Fruit fly (Drosophila melanogaster) whole organism, embryonic: ENCODE measurements around the gene RhoGAP19D.

Source experiments
- Atf-2 ChIP-seq: fragments of 200-800 bp; sonication (Bioruptor generic); optimal IDR thresholded peaks from 2 replicates; lab custom pipeline; 2016; ENCODE audit warnings: missing biosample characterization, missing genetic modification characterization
- Awh ChIP-seq: fragments of 200-800 bp; sonication (Bioruptor generic); IDR thresholded peaks from 2 replicates; pipeline ENCODE4, ENCODE4 v1.3.6; 2022; ENCODE audit warnings: missing biosample characterization, missing genetic modification characterization
- Bgb ChIP-seq: fragments of 200-800 bp; sonication (Bioruptor generic); IDR thresholded peaks from 2 replicates; pipeline ENCODE4 v1.3.6; 2022; ENCODE audit warnings: missing biosample characterization, missing genetic modification characterization; ENCODE audit not compliant: partially characterized antibody
- CG10147 ChIP-seq: fragments of 200-800 bp; sonication (Bioruptor generic); optimal IDR thresholded peaks from 2 replicates; lab custom pipeline; 2019; ENCODE audit warnings: missing biosample characterization, mild to moderate bottlenecking, missing genetic modification characterization, moderate library complexity
- CG10462 ChIP-seq: fragments of 200-800 bp; sonication (Bioruptor generic); optimal IDR thresholded peaks from 2 replicates; lab custom pipeline; 2016; ENCODE audit warnings: missing biosample characterization, missing genetic modification characterization
- CG11093 ChIP-seq: fragments of 200-800 bp; sonication (Bioruptor generic); IDR thresholded peaks from 3 replicates; pipeline ENCODE4 v1.3.6; 2022; ENCODE audit warnings: missing biosample characterization, missing genetic modification characterization
- CG1233 ChIP-seq: fragments of 200-800 bp; sonication (Bioruptor generic); optimal IDR thresholded peaks from 4 replicates; lab custom pipeline; 2018; ENCODE audit warnings: missing biosample characterization, mild to moderate bottlenecking, missing genetic modification characterization
- CG12744 ChIP-seq: fragments of 200-800 bp; sonication (Bioruptor generic); optimal IDR thresholded peaks from 2 replicates; lab custom pipeline; 2016; ENCODE audit warnings: missing biosample characterization, missing genetic modification characterization
- CG13775 ChIP-seq: fragments of 200-800 bp; sonication (Bioruptor generic); optimal IDR thresholded peaks from 3 replicates; lab custom pipeline; 2017; ENCODE audit warnings: missing biosample characterization, mild to moderate bottlenecking, missing genetic modification characterization
- CG14050 ChIP-seq: fragments of 200-800 bp; sonication (Bioruptor generic); IDR thresholded peaks from 3 replicates; pipeline ENCODE4 v1.3.6; 2022; ENCODE audit warnings: missing biosample characterization, missing genetic modification characterization
- CG14441 ChIP-seq: fragments of 200-800 bp; sonication (Bioruptor generic); IDR thresholded peaks from 2 replicates; pipeline ENCODE4 v1.3.6; 2022; ENCODE audit warnings: missing biosample characterization, missing genetic modification characterization
- CG14860 ChIP-seq: fragments of 200-800 bp; sonication (Bioruptor generic); IDR thresholded peaks from 3 replicates; pipeline ENCODE4 v1.3.6; 2022; ENCODE audit warnings: missing biosample characterization, missing genetic modification characterization; ENCODE audit not compliant: partially characterized antibody
- CG15011 ChIP-seq: fragments of 200-800 bp; sonication (Bioruptor generic); optimal IDR thresholded peaks from 3 replicates; lab custom pipeline; 2018; ENCODE audit warnings: missing biosample characterization, mild to moderate bottlenecking, missing genetic modification characterization
- CG17802 ChIP-seq: fragments of 200-800 bp; sonication (Bioruptor generic); optimal IDR thresholded peaks from 2 replicates; lab custom pipeline; 2018; ENCODE audit warnings: missing biosample characterization, mild to moderate bottlenecking, missing genetic modification characterization, moderate library complexity
- CG2202 ChIP-seq: fragments of 200-800 bp; sonication (Bioruptor generic); optimal IDR thresholded peaks from 2 replicates; lab custom pipeline; 2018; ENCODE audit warnings: missing biosample characterization, mild to moderate bottlenecking, missing genetic modification characterization
- CG2678 ChIP-seq: fragments of 200-800 bp; sonication (Bioruptor generic); optimal IDR thresholded peaks from 3 replicates; lab custom pipeline; 2019; ENCODE audit warnings: missing biosample characterization, mild to moderate bottlenecking, missing genetic modification characterization, moderate library complexity
- CG30403 ChIP-seq: fragments of 200-800 bp; sonication (Bioruptor generic); optimal IDR thresholded peaks from 3 replicates; lab custom pipeline; 2016; ENCODE audit warnings: missing biosample characterization, missing genetic modification characterization
- CG32532 ChIP-seq: fragments of 200-800 bp; sonication (Bioruptor generic); IDR thresholded peaks from 2 replicates; pipeline ENCODE4 v1.3.6; 2022; ENCODE audit warnings: missing biosample characterization, missing genetic modification characterization
- CG3281 ChIP-seq: fragments of 200-800 bp; sonication (Bioruptor generic); optimal IDR thresholded peaks from 3 replicates; lab custom pipeline; 2017; ENCODE audit warnings: missing biosample characterization, mild to moderate bottlenecking, missing genetic modification characterization
- CG3726 ChIP-seq: fragments of 200-800 bp; sonication (Bioruptor generic); IDR thresholded peaks from 3 replicates; pipeline ENCODE4, ENCODE4 v1.3.6; 2022; ENCODE audit warnings: missing biosample characterization, missing genetic modification characterization
- CG42726 ChIP-seq: fragments of 200-800 bp; sonication (Bioruptor generic); IDR thresholded peaks from 2 replicates; pipeline ENCODE4 v1.3.6; 2022; ENCODE audit warnings: missing biosample characterization, missing genetic modification characterization; ENCODE audit not compliant: partially characterized antibody
- CG5245 ChIP-seq: fragments of 200-800 bp; sonication (Bioruptor generic); optimal IDR thresholded peaks from 3 replicates; lab custom pipeline; 2016; ENCODE audit warnings: missing biosample characterization, missing genetic modification characterization
- CG6683 ChIP-seq: fragments of 200-800 bp; sonication (Bioruptor generic); optimal IDR thresholded peaks from 2 replicates; lab custom pipeline; 2017; ENCODE audit warnings: missing biosample characterization, mild to moderate bottlenecking, missing genetic modification characterization, missing genetic modification reagents
- CG7928 ChIP-seq: fragments of 200-800 bp; sonication (Bioruptor generic); optimal IDR thresholded peaks from 2 replicates; lab custom pipeline; 2017; ENCODE audit warnings: missing biosample characterization, mild to moderate bottlenecking, missing genetic modification characterization
- CG8089 ChIP-seq: fragments of 200-800 bp; sonication (Bioruptor generic); optimal IDR thresholded peaks from 3 replicates; lab custom pipeline; 2016; ENCODE audit warnings: missing biosample characterization, missing genetic modification characterization
- Dfd ChIP-seq, 2 experiments: fragments of >200 bp; optimal IDR thresholded peaks; 2 replicates each; lab custom pipeline; 2017; ENCODE audit warnings: missing biosample characterization in 2 of 2, missing genetic modification characterization in 2 of 2
- HHEX ChIP-seq: fragments of 200-800 bp; sonication (Bioruptor generic); optimal IDR thresholded peaks from 3 replicates; lab custom pipeline; 2017; ENCODE audit warnings: missing biosample characterization, mild to moderate bottlenecking, missing genetic modification characterization, missing genetic modification reagents
- HLH4C ChIP-seq: fragments of 200-800 bp; sonication (Bioruptor generic); IDR thresholded peaks from 3 replicates; pipeline ENCODE4 v1.3.6; 2022; ENCODE audit warnings: missing biosample characterization, missing genetic modification characterization; ENCODE audit not compliant: partially characterized antibody
- Myb ChIP-seq: fragments of 200-800 bp; sonication (Bioruptor generic); optimal IDR thresholded peaks from 2 replicates; lab custom pipeline; 2016; ENCODE audit warnings: missing biosample characterization, missing genetic modification characterization
- Nf-YC ChIP-seq: fragments of 200-800 bp; optimal IDR thresholded peaks from 3 replicates; lab custom pipeline; 2019; ENCODE audit warnings: missing biosample characterization, mild to moderate bottlenecking, missing genetic modification characterization, moderate library complexity
- Sox100B ChIP-seq: fragments of 200-800 bp; sonication (Bioruptor generic); optimal IDR thresholded peaks from 3 replicates; lab custom pipeline; 2018; ENCODE audit warnings: missing biosample characterization, mild to moderate bottlenecking, missing genetic modification characterization
- ara ChIP-seq: fragments of 200-800 bp; sonication (Bioruptor generic); IDR thresholded peaks from 2 replicates; pipeline ENCODE4 v1.3.6; 2022; ENCODE audit warnings: missing biosample characterization, missing genetic modification characterization
- crc ChIP-seq: fragments of 200-800 bp; sonication (Bioruptor generic); optimal IDR thresholded peaks from 2 replicates; lab custom pipeline; 2016; ENCODE audit warnings: missing biosample characterization, missing genetic modification characterization
- crp ChIP-seq, 2 experiments: fragments of 200-800 bp; sonication (Bioruptor generic); optimal IDR thresholded peaks; 2 replicates in 1 of 2; 3 replicates in 1 of 2; lab custom pipeline; 2017; ENCODE audit warnings: missing biosample characterization in 2 of 2, missing genetic modification characterization in 2 of 2, mild to moderate bottlenecking in 1 of 2, moderate library complexity in 1 of 2
- cwo ChIP-seq: fragments of 200-800 bp; sonication (Bioruptor generic); optimal IDR thresholded peaks from 3 replicates; lab custom pipeline; 2017; ENCODE audit warnings: missing biosample characterization, missing genetic modification characterization, mild to moderate bottlenecking, moderate library complexity, missing genetic modification reagents
- fd96Cb ChIP-seq: fragments of 200-800 bp; sonication (Bioruptor generic); optimal IDR thresholded peaks from 2 replicates; lab custom pipeline; 2018; ENCODE audit warnings: missing biosample characterization, mild to moderate bottlenecking, missing genetic modification characterization, moderate library complexity
- fu2 ChIP-seq: fragments of 200-800 bp; sonication (Bioruptor generic); optimal IDR thresholded peaks from 2 replicates; lab custom pipeline; 2016; ENCODE audit warnings: missing biosample characterization, missing genetic modification characterization
- gsb-n ChIP-seq: fragments of 200-800 bp; sonication (Bioruptor generic); optimal IDR thresholded peaks from 3 replicates; lab custom pipeline; 2018; ENCODE audit warnings: missing biosample characterization, mild to moderate bottlenecking, missing genetic modification characterization
- her ChIP-seq: fragments of 200-800 bp; sonication (Bioruptor generic); optimal IDR thresholded peaks from 2 replicates; lab custom pipeline; 2016; ENCODE audit warnings: missing biosample characterization, missing genetic modification characterization
- hkb ChIP-seq, 2 experiments: fragments of 200-800 bp in 1 of 2; fragments of >200 bp in 1 of 2; sonication (Bioruptor generic) in 1 of 2; IDR thresholded peaks in 1 of 2; optimal IDR thresholded peaks in 1 of 2; 2 replicates each; pipeline versions ENCODE4 v1.3.6 to Lab custom; 2017 to 2022; ENCODE audit warnings: missing biosample characterization in 1 of 2, missing genetic modification characterization in 1 of 2
- inv ChIP-seq: fragments of 200-800 bp; sonication (Bioruptor generic); IDR thresholded peaks from 2 replicates; pipeline ENCODE4 v1.3.6; 2022; ENCODE audit warnings: missing biosample characterization, missing genetic modification characterization; ENCODE audit not compliant: partially characterized antibody
- kay ChIP-seq: fragments of 200-800 bp; sonication (Bioruptor generic); optimal IDR thresholded peaks from 2 replicates; lab custom pipeline; 2016; ENCODE audit warnings: missing biosample characterization, missing genetic modification characterization
- pan ChIP-seq, 4 experiments: fragments of >200 bp in 3 of 4; fragments of 200-800 bp in 1 of 4; sonication (Bioruptor generic) in 1 of 4; optimal IDR thresholded peaks in 3 of 4; IDR thresholded peaks in 1 of 4; 2 replicates each; pipeline versions ENCODE4 v1.3.6 to Lab custom; 2017 to 2022; ENCODE audit warnings: missing biosample characterization in 2 of 4, missing genetic modification characterization in 2 of 4, mixed read lengths in 1 of 4
- sim ChIP-seq: fragments of 200-800 bp; sonication (Bioruptor generic); IDR thresholded peaks from 2 replicates; pipeline ENCODE4 v1.3.6; 2022; ENCODE audit warnings: missing biosample characterization, missing genetic modification characterization
- slou ChIP-seq: fragments of 200-800 bp; sonication (Bioruptor generic); optimal IDR thresholded peaks from 3 replicates; lab custom pipeline; 2016; ENCODE audit warnings: missing biosample characterization, missing genetic modification characterization
- sob ChIP-seq: fragments of 200-800 bp; sonication (Bioruptor generic); IDR thresholded peaks from 2 replicates; pipeline ENCODE4 v1.3.6; 2022; ENCODE audit warnings: missing biosample characterization, missing genetic modification characterization
- ssp ChIP-seq: fragments of 200-800 bp; sonication (Bioruptor generic); IDR thresholded peaks from 2 replicates; pipeline ENCODE4 v1.3.6; 2022; ENCODE audit warnings: missing biosample characterization, missing genetic modification characterization
- stc ChIP-seq: fragments of 200-800 bp; sonication (Bioruptor generic); IDR thresholded peaks from 2 replicates; pipeline ENCODE4 v1.3.6; 2022; ENCODE audit warnings: missing biosample characterization, missing genetic modification characterization
- usp ChIP-seq: fragments of >200 bp; optimal IDR thresholded peaks from 2 replicates; lab custom pipeline; 2017; ENCODE audit warnings: missing biosample characterization, missing genetic modification characterization
- zfh1 ChIP-seq: fragments of 200-800 bp; sonication (Bioruptor generic); IDR thresholded peaks from 3 replicates; pipeline ENCODE4 v1.3.6; 2022; ENCODE audit warnings: missing biosample characterization, missing genetic modification characterization

RhoGAP19D gene

DNA sequence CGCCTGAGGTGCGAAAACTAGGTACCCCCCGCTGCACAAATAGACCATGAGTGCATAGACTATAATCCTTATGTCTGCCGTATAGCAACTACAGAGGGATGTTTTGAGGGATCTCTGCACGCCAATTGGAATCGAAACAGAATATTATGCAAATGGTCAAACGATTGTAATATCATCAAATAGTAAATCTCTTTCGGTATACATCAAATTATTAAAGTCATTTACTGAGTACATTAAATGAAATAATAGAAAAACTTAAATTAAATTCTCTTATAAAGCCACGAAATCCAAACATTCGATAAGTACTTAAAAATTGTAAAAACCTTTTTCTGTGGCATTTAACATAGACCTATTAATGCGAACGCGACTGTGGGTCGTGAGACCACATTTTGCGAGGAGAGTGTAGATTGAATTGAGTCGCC is 21.8 kb downstream of the RhoGAP19D start (continued):
- TF ChIP-seq CG2202 (tag; lab: Kevin White, UChicago) (peak; percentile 33), stc (GFP tag; lab: Robert Waterston, UW) (peak; percentile 14; the same call in 1 of the 2 replicates), CG14441 (GFP tag; lab: Robert Waterston, UW) (no peak), CG30403 (GFP tag; lab: Kevin White, UChicago) (peak; percentile 71), Sox100B (peak; percentile 80), CG15011 (GFP tag; lab: Kevin White, UChicago) (peak; percentile 50), inv (GFP tag; lab: Robert Waterston, UW) (no peak), CG42726 (GFP tag; lab: Robert Waterston, UW) (no peak), Myb (GFP tag; lab: Kevin White, UChicago) (peak; percentile 2), hkb (optimal IDR thresholded peaks at IDR 0.05; lab: Kevin White, UChicago) (no peak), hkb (GFP tag; IDR thresholded peaks at IDR 0.05; lab: Robert Waterston, UW) (no peak), CG12744 (GFP tag; lab: Kevin White, UChicago) (no peak), kay (GFP tag; lab: Kevin White, UChicago) (peak; percentile 42), HHEX (GFP tag; lab: Kevin White, UChicago) (peak; percentile 56), CG3281 (GFP tag; lab: Kevin White, UChicago) (peak; percentile 63), CG6683 (GFP tag; lab: Kevin White, UChicago) (no peak), cwo (GFP tag; lab: Kevin White, UChicago) (peak; percentile 51), CG17802 (tag; lab: Kevin White, UChicago) (no peak), usp (no peak), fd96Cb (tag; lab: Kevin White, UChicago) (peak; percentile 67), Atf-2 (no peak), CG1233 (peak; percentile 45), zfh1 (GFP tag; lab: Robert Waterston, UW) (no peak), CG3726 (GFP tag; lab: Robert Waterston, UW) (no peak), ara (no peak), pan (optimal IDR thresholded peaks at IDR 0.05; lab: Kevin White, UChicago) (no peak), pan (GFP tag; optimal IDR thresholded peaks at IDR 0.05 in 1 of 2, IDR thresholded peaks at IDR 0.05 in 1 of 2) (peak in 1 of 2 experiments; percentile 32), CG14860 (GFP tag; lab: Robert Waterston, UW) (no peak), crc (GFP tag; lab: Kevin White, UChicago) (no peak), CG13775 (GFP tag; lab: Kevin White, UChicago) (peak; percentile 54), CG7928 (GFP tag; lab: Kevin White, UChicago) (no peak), sob (GFP tag; lab: Robert Waterston, UW) (no peak), CG10462 (no peak), ssp (no peak), Dfd (GFP tag; optimal IDR thresholded peaks at IDR 0.05; lab: Kevin White, UChicago) (no peak), CG10147 (GFP tag; lab: Kevin White, UChicago) (peak; percentile 54), CG32532 (GFP tag; lab: Robert Waterston, UW) (peak; percentile 23; the same call in 1 of the 2 replicates), CG11093 (GFP tag; lab: Robert Waterston, UW) (0 out of 3 replicates have a peak, but pooled peaks have one; percentile 37), her (GFP tag; lab: Kevin White, UChicago) (no peak), CG8089 (no peak), sim (no peak), HLH4C (no peak), fu2 (no peak), slou (GFP tag; lab: Kevin White, UChicago) (no peak), Nf-YC (tag; lab: Kevin White, UChicago) (peak; percentile 26), gsb-n (peak; percentile 35), Awh (GFP tag; lab: Robert Waterston, UW) (no peak), CG5245 (GFP tag; lab: Kevin White, UChicago) (no peak), Bgb (no peak), crp (GFP tag; optimal IDR thresholded peaks at IDR 0.05; lab: Kevin White, UChicago) (peak in 1 of 2 experiments; percentile 1), CG2678 (tag; lab: Kevin White, UChicago) (peak; percentile 81), CG14050 (GFP tag; lab: Robert Waterston, UW) (no peak)
